Worm (Caenorhabditis elegans) whole organism, L4 larva: ENCODE results near the gene srw-71.

Source experiments
- D1046.2 ChIP-seq: fragments of 200-800 bp; sonication (Bioruptor generic); IDR thresholded peaks from 2 replicates; pipeline ENCODE4 v1.3.6; 2022; ENCODE audit warnings: missing genetic modification characterization, missing compliant biosample characterization
- F26F4.8 ChIP-seq: fragments of 200-800 bp; sonication (Bioruptor generic); conservative IDR thresholded peaks from 2 replicates; pipeline ENCODE4 v1.3.6; 2022; ENCODE audit warnings: missing genetic modification characterization, missing compliant biosample characterization
- F44E2.7 ChIP-seq: fragments of 200-800 bp; sonication (Bioruptor generic); IDR thresholded peaks from 2 replicates; pipeline ENCODE4 v2.1.2; 2022; ENCODE audit warnings: missing genetic modification characterization, missing compliant biosample characterization
- Y105C5A.15 ChIP-seq: fragments of 200-800 bp; sonication (Bioruptor generic); IDR thresholded peaks from 2 replicates; pipeline ENCODE4 v1.3.6; 2022; ENCODE audit warnings: missing genetic modification characterization, missing compliant biosample characterization
- Y5F2A.4 ChIP-seq: fragments of 200-800 bp; sonication (Bioruptor generic); optimal IDR thresholded peaks from 2 replicates; lab custom pipeline; 2018; ENCODE audit warnings: mild to moderate bottlenecking, missing genetic modification characterization, missing compliant biosample characterization
- Y75B8A.6 ChIP-seq: fragments of 200-800 bp; sonication (Bioruptor generic); IDR thresholded peaks from 2 replicates; pipeline ENCODE4 v1.3.6; 2022; ENCODE audit warnings: missing genetic modification reagents, missing genetic modification characterization, missing compliant biosample characterization
- ZK337.2 ChIP-seq: fragments of 200-800 bp; sonication (Bioruptor generic); IDR thresholded peaks from 2 replicates; pipeline ENCODE4 v1.3.6; 2022; ENCODE audit warnings: missing genetic modification reagents, missing genetic modification characterization, missing compliant biosample characterization
- aly-2 ChIP-seq: sonication (generic microtip); optimal IDR thresholded peaks from 2 replicates; lab custom pipeline; 2018; ENCODE audit warnings: missing biosample characterization, missing genetic modification characterization
- ama-1 ChIP-seq: fragments of 150-350 bp; optimal IDR thresholded peaks from 2 replicates; lab custom pipeline; 2014; ENCODE audit warnings: inconsistent platforms, mixed read lengths
- ceh-20 ChIP-seq: fragments of 200-800 bp; sonication (Bioruptor generic); IDR thresholded peaks from 2 replicates; pipeline ENCODE4 v1.3.6; 2022; ENCODE audit warnings: missing genetic modification reagents, missing genetic modification characterization, missing compliant biosample characterization
- ceh-28 ChIP-seq: fragments of 150-350 bp; optimal IDR thresholded peaks from 2 replicates; lab custom pipeline; 2014; ENCODE audit warnings: missing biosample characterization, missing genetic modification reagents, missing genetic modification characterization
- ceh-44 ChIP-seq: fragments of 200-800 bp; sonication (Bioruptor generic); IDR thresholded peaks from 2 replicates; pipeline ENCODE4 v1.3.6; 2022; ENCODE audit warnings: missing genetic modification reagents, missing genetic modification characterization, missing compliant biosample characterization
- daf-19 ChIP-seq: fragments of 200-800 bp; sonication (Bioruptor generic); conservative IDR thresholded peaks from 2 replicates; pipeline ENCODE4 v1.3.6; 2022; ENCODE audit warnings: missing genetic modification characterization, missing compliant biosample characterization
- daf-8 ChIP-seq: fragments of 200-800 bp; sonication (Bioruptor generic); IDR thresholded peaks from 2 replicates; pipeline ENCODE4 v1.3.6; 2022; ENCODE audit warnings: missing genetic modification characterization, missing compliant biosample characterization
- dmd-6 ChIP-seq: fragments of 200-800 bp; sonication (Bioruptor generic); IDR thresholded peaks from 2 replicates; pipeline ENCODE4 v1.3.6; 2022; ENCODE audit warnings: missing genetic modification reagents, missing genetic modification characterization, missing compliant biosample characterization
- dmd-8 ChIP-seq: fragments of 200-800 bp; sonication (Bioruptor generic); IDR thresholded peaks from 2 replicates; pipeline ENCODE4 v1.3.6; 2022; ENCODE audit warnings: missing genetic modification characterization, missing compliant biosample characterization
- dmd-9 ChIP-seq: fragments of 200-800 bp; sonication (Bioruptor generic); IDR thresholded peaks from 2 replicates; pipeline ENCODE4 v1.3.6; 2022; ENCODE audit warnings: missing genetic modification reagents, missing genetic modification characterization, missing compliant biosample characterization
- dve-1 ChIP-seq: sonication (generic microtip); optimal IDR thresholded peaks from 2 replicates; lab custom pipeline; 2017; ENCODE audit warnings: antibody characterized with exemption, mild to moderate bottlenecking, missing genetic modification characterization, missing compliant biosample characterization; ENCODE audit not compliant: insufficient read depth
- gei-8 ChIP-seq: fragments of 200-800 bp; sonication (Bioruptor generic); optimal IDR thresholded peaks from 2 replicates; lab custom pipeline; 2018; ENCODE audit warnings: mild to moderate bottlenecking, missing genetic modification characterization, missing compliant biosample characterization
- hmg-1.1 ChIP-seq: fragments of 200-800 bp; sonication (Bioruptor generic); IDR thresholded peaks from 2 replicates; pipeline ENCODE4 v1.3.6; 2022; ENCODE audit warnings: missing genetic modification reagents, missing genetic modification characterization, missing compliant biosample characterization
- jun-1 ChIP-seq: fragments of 150-350 bp; optimal IDR thresholded peaks from 2 replicates; lab custom pipeline; 2014; ENCODE audit warnings: missing biosample characterization, missing genetic modification reagents, missing genetic modification characterization
- lin-29 ChIP-seq: fragments of 200-800 bp; sonication (Bioruptor generic); IDR thresholded peaks from 2 replicates; pipeline ENCODE4 v1.3.6; 2022; ENCODE audit warnings: missing genetic modification reagents, missing genetic modification characterization, missing compliant biosample characterization
- lsy-2 ChIP-seq, 2 experiments: fragments of 150-350 bp in 1 of 2; sonication (generic microtip) in 1 of 2; optimal IDR thresholded peaks; 2 replicates each; lab custom pipeline; 2014 to 2017; ENCODE audit warnings: missing biosample characterization in 2 of 2, missing genetic modification characterization in 2 of 2
- mdt-29 ChIP-seq: fragments of 200-800 bp; sonication (Bioruptor generic); IDR thresholded peaks from 2 replicates; pipeline ENCODE4 v1.3.6; 2022; ENCODE audit warnings: missing genetic modification reagents, missing genetic modification characterization, missing compliant biosample characterization
- mep-1 ChIP-seq: fragments of 150-350 bp; sonication (generic microtip); optimal IDR thresholded peaks from 3 replicates; lab custom pipeline; 2014; ENCODE audit warnings: missing biosample characterization, missing genetic modification characterization
- mes-2 ChIP-seq: sonication (generic microtip); optimal IDR thresholded peaks from 2 replicates; lab custom pipeline; 2016; ENCODE audit warnings: missing genotype, mild to moderate bottlenecking, missing genetic modification characterization, missing compliant biosample characterization; ENCODE audit not compliant: poor library complexity, severe bottlenecking
- mxl-2 ChIP-seq: fragments of 200-800 bp; sonication (Bioruptor generic); conservative IDR thresholded peaks from 2 replicates; pipeline ENCODE4 v1.3.6; 2022; ENCODE audit warnings: missing genetic modification reagents, missing genetic modification characterization, missing compliant biosample characterization
- nhr-111 ChIP-seq: fragments of 200-800 bp; sonication (Bioruptor generic); optimal IDR thresholded peaks from 2 replicates; lab custom pipeline; 2018; ENCODE audit warnings: mild to moderate bottlenecking, missing genetic modification characterization, missing compliant biosample characterization
- nhr-42 ChIP-seq: fragments of 200-800 bp; sonication (Bioruptor generic); IDR thresholded peaks from 2 replicates; pipeline ENCODE4 v1.3.6; 2022; ENCODE audit warnings: missing genetic modification characterization, missing compliant biosample characterization
- nhr-6 ChIP-seq: fragments of 150-350 bp; optimal IDR thresholded peaks from 2 replicates; lab custom pipeline; 2014; ENCODE audit warnings: missing biosample characterization, missing genetic modification characterization
- nhr-76 ChIP-seq: fragments of 150-350 bp; optimal IDR thresholded peaks from 2 replicates; lab custom pipeline; 2014; ENCODE audit warnings: missing biosample characterization, missing genetic modification characterization
- nhr-77 ChIP-seq: fragments of 150-350 bp; optimal IDR thresholded peaks from 2 replicates; lab custom pipeline; 2014; ENCODE audit warnings: missing biosample characterization, missing genetic modification characterization
- sdz-12 ChIP-seq: fragments of 200-800 bp; sonication (Bioruptor generic); optimal IDR thresholded peaks from 2 replicates; lab custom pipeline; 2018; ENCODE audit warnings: mild to moderate bottlenecking, missing genetic modification characterization, missing compliant biosample characterization
- set-16 ChIP-seq: fragments of 200-800 bp; sonication (Bioruptor generic); IDR thresholded peaks from 2 replicates; pipeline ENCODE4 v1.3.6; 2022; ENCODE audit warnings: missing genetic modification reagents, missing genetic modification characterization, missing compliant biosample characterization
- snpc-1.2 ChIP-seq: fragments of 200-800 bp; sonication (Bioruptor generic); IDR thresholded peaks from 2 replicates; pipeline ENCODE4 v1.3.6; 2022; ENCODE audit warnings: missing genetic modification reagents, missing genetic modification characterization, missing compliant biosample characterization
- snpc-4 ChIP-seq: fragments of 150-350 bp; optimal IDR thresholded peaks from 2 replicates; lab custom pipeline; 2014; ENCODE audit warnings: missing biosample characterization, missing genetic modification characterization
- spr-1 ChIP-seq: sonication (generic microtip); optimal IDR thresholded peaks from 2 replicates; lab custom pipeline; 2016; ENCODE audit warnings: mild to moderate bottlenecking, missing genetic modification characterization, missing compliant biosample characterization
- unc-130 ChIP-seq: sonication (generic microtip); optimal IDR thresholded peaks from 2 replicates; lab custom pipeline; 2016; ENCODE audit warnings: missing genetic modification reagents, missing genetic modification characterization, missing compliant biosample characterization
- vab-7 ChIP-seq: fragments of 200-800 bp; sonication (Bioruptor generic); IDR thresholded peaks from 2 replicates; pipeline ENCODE4 v1.3.6; 2022; ENCODE audit warnings: missing genetic modification reagents, missing genetic modification characterization, missing compliant biosample characterization
- zfp-2 ChIP-seq: sonication (generic microtip); optimal IDR thresholded peaks from 2 replicates; lab custom pipeline; 2016; ENCODE audit warnings: mild to moderate bottlenecking, missing genetic modification characterization, missing compliant biosample characterization
- zip-11 ChIP-seq: fragments of 200-800 bp; sonication (Bioruptor generic); IDR thresholded peaks from 2 replicates; pipeline ENCODE4 v1.3.6; 2022; ENCODE audit warnings: missing genetic modification characterization, missing compliant biosample characterization
- zip-2 ChIP-seq: fragments of 150-350 bp; optimal IDR thresholded peaks from 2 replicates; lab custom pipeline; 2014; ENCODE audit warnings: missing biosample characterization, missing genetic modification characterization

The srw-71 gene

DNA sequence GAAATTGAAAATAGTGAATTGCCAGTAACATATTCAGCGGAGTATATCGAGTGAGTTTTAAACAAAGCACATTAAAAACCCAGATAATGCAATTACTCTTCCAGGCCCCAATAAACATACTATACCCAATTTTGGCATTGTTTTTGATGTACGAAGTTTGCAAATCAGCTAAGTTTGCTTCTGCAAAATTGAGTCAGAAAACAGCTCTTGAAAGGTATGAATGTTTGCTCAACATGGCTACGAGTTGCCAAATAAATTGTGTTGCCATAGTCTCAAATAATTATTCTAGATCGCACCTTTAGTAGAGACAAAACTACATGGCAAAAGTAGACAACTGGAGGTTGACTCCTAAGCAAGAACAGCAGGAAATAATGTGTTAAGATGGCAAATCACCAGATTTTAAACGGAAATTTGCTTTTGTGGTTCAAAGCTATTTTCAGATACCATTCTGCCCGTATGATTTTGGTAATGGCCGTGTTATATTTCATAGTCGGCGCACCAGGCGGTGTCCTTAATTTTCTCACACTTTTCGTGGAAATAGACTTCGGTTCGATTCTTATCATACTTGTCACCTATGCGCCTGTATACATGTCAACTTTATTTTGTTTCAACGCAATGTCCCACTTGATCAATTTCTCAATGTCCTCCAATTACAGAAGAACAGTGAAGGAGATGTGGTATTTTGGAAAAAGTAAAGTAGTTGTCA is 1.7 kb upstream of the srw-71 start (continued):
- TF ChIP-seq F26F4.8 (no peak), nhr-42 (GFP tag; lab: Robert Waterston, UW) (no peak), nhr-6 (tag; lab: Kevin White, UChicago) (no peak), sdz-12 (GFP tag; lab: Kevin White, UChicago) (peak; percentile 87), zip-2 (tag; lab: Kevin White, UChicago) (no peak), daf-19 (GFP tag; lab: Robert Waterston, UW) (no peak), zfp-2 (no peak), hmg-1.1 (GFP tag; lab: Robert Waterston, UW) (no peak), ZK337.2 (no peak), dmd-8 (GFP tag; lab: Robert Waterston, UW) (no peak), mdt-29 (GFP tag; lab: Robert Waterston, UW) (0 out of 2 replicates have a peak, but pooled peaks have one; percentile 6), spr-1 (tag; lab: Kevin White, UChicago) (peak; percentile 40), Y5F2A.4 (GFP tag; lab: Kevin White, UChicago) (peak; percentile 29), nhr-76 (tag; lab: Kevin White, UChicago) (no peak), ceh-28 (tag; lab: Kevin White, UChicago) (no peak), snpc-1.2 (GFP tag; lab: Robert Waterston, UW) (no peak; the same call in 1 of the 2 replicates), zip-11 (no peak), ceh-20 (no peak), lin-29 (no peak), gei-8 (GFP tag; lab: Kevin White, UChicago) (no peak), mep-1 (tag; lab: Kevin White, UChicago) (peak; percentile 50), mes-2 (tag; lab: Kevin White, UChicago) (peak; percentile 29), nhr-111 (no peak), F44E2.7 (no peak), set-16 (GFP tag; lab: Robert Waterston, UW) (no peak)

DNA sequence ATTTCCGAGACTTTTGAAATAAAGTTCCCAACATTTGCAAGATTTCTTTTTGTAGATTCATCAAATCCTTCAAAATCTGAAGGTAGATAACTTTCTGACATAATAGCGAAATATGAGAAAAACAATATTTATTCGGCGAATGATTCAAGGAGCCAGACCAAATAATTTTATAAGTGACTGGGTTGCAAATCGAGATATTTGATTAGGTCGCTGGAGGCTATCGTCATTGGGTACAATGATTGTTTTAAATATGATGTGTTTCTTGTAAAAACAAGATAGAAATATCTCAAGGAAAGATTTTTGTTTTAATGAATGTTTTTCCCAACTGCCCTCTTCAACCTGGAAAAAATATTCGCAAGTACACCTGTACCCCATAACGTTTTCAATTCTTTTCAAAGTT is 2.0 kb downstream of the srw-71 start, which contains the start of gene srw-69:
Gene srw-69, minus strand, starts transcription at position 101 of the 400 bp plus-strand sequence.
- TF ChIP-seq Y105C5A.15 (GFP tag; lab: Robert Waterston, UW) (no peak), hmg-1.1 (GFP tag; lab: Robert Waterston, UW) (no peak), sdz-12 (GFP tag; lab: Kevin White, UChicago) (no peak), vab-7 (GFP tag; lab: Robert Waterston, UW) (no peak), dve-1 (no peak), mxl-2 (GFP tag; lab: Robert Waterston, UW) (no peak), nhr-77 (tag; lab: Kevin White, UChicago) (no peak), dmd-6 (no peak), daf-8 (GFP tag; lab: Robert Waterston, UW) (no peak), Y75B8A.6 (GFP tag; lab: Robert Waterston, UW) (no peak), dmd-9 (GFP tag; lab: Robert Waterston, UW) (no peak), ceh-44 (GFP tag; lab: Robert Waterston, UW) (no peak), ama-1 (lab: Kevin White, UChicago) (no peak), snpc-4 (tag; lab: Kevin White, UChicago) (no peak), jun-1 (tag; lab: Kevin White, UChicago) (no peak), lsy-2 (tag; optimal IDR thresholded peaks at IDR 0.05; lab: Kevin White, UChicago) (no peak), aly-2 (no peak), D1046.2 (GFP tag; lab: Robert Waterston, UW) (no peak), unc-130 (no peak)
- TF ChIP-seq, all 104 proteins: peak for 0
